Worm (Caenorhabditis elegans) whole organism, L4 larva: Measurements from ENCODE around the gene snr-5.

Source experiments
- F26F4.8 ChIP-seq: fragments of 200-800 bp; sonication (Bioruptor generic); conservative IDR thresholded peaks from 2 replicates; pipeline ENCODE4 v1.3.6; 2022; ENCODE audit warnings: missing genetic modification characterization, missing compliant biosample characterization
- F49E8.2 ChIP-seq: sonication (generic microtip); optimal IDR thresholded peaks from 2 replicates; lab custom pipeline; 2016; ENCODE audit warnings: missing compliant biosample characterization, mild to moderate bottlenecking, missing genetic modification characterization, borderline replicate concordance
- Y48G9A.11 ChIP-seq: fragments of 200-800 bp; sonication (Bioruptor generic); IDR thresholded peaks from 2 replicates; pipeline ENCODE4 v1.3.6; 2022; ENCODE audit warnings: missing genetic modification reagents, missing genetic modification characterization, missing compliant biosample characterization
- attf-4 ChIP-seq: sonication (generic microtip); optimal IDR thresholded peaks from 3 replicates; lab custom pipeline; 2017; ENCODE audit warnings: missing biosample characterization, missing genetic modification characterization
- ceh-44 ChIP-seq: fragments of 200-800 bp; sonication (Bioruptor generic); IDR thresholded peaks from 2 replicates; pipeline ENCODE4 v1.3.6; 2022; ENCODE audit warnings: missing genetic modification reagents, missing genetic modification characterization, missing compliant biosample characterization
- cey-2 ChIP-seq: sonication (generic microtip); optimal IDR thresholded peaks from 3 replicates; lab custom pipeline; 2017; ENCODE audit warnings: missing genetic modification characterization, mild to moderate bottlenecking, missing compliant biosample characterization, antibody characterized with exemption, borderline replicate concordance; ENCODE audit not compliant: insufficient read depth
- daf-12 ChIP-seq: fragments of 150-350 bp; optimal IDR thresholded peaks from 2 replicates; lab custom pipeline; 2014; ENCODE audit warnings: missing biosample characterization, missing genetic modification reagents, missing genetic modification characterization
- daf-8 ChIP-seq: fragments of 200-800 bp; sonication (Bioruptor generic); IDR thresholded peaks from 2 replicates; pipeline ENCODE4 v1.3.6; 2022; ENCODE audit warnings: missing genetic modification characterization, missing compliant biosample characterization
- dmd-6 ChIP-seq: fragments of 200-800 bp; sonication (Bioruptor generic); IDR thresholded peaks from 2 replicates; pipeline ENCODE4 v1.3.6; 2022; ENCODE audit warnings: missing genetic modification reagents, missing genetic modification characterization, missing compliant biosample characterization
- egl-27 ChIP-seq: sonication (generic microtip); optimal IDR thresholded peaks from 3 replicates; lab custom pipeline; 2017; ENCODE audit warnings: missing biosample characterization, missing genetic modification reagents, missing genetic modification characterization
- fkh-10 ChIP-seq: fragments of 150-350 bp; optimal IDR thresholded peaks from 2 replicates; lab custom pipeline; 2014; ENCODE audit warnings: missing biosample characterization, missing genetic modification reagents, missing genetic modification characterization
- fos-1 ChIP-seq: fragments of 150-350 bp; optimal IDR thresholded peaks from 2 replicates; lab custom pipeline; 2014; ENCODE audit warnings: missing biosample characterization, missing genetic modification characterization
- gei-8 ChIP-seq: fragments of 200-800 bp; sonication (Bioruptor generic); optimal IDR thresholded peaks from 2 replicates; lab custom pipeline; 2018; ENCODE audit warnings: mild to moderate bottlenecking, missing genetic modification characterization, missing compliant biosample characterization
- hif-1 ChIP-seq, 2 experiments: sonication (generic microtip); optimal IDR thresholded peaks; 2 replicates each; lab custom pipeline; 2016 to 2017; ENCODE audit warnings: missing compliant biosample characterization in 2 of 2, missing genetic modification characterization in 2 of 2, missing genetic modification reagents in 2 of 2, missing genotype in 2 of 2, mild to moderate bottlenecking in 1 of 2
- hlh-30 ChIP-seq: sonication (generic microtip); optimal IDR thresholded peaks from 2 replicates; lab custom pipeline; 2017; ENCODE audit warnings: antibody characterized with exemption, mild to moderate bottlenecking, missing genetic modification characterization, missing compliant biosample characterization; ENCODE audit not compliant: insufficient read depth
- jun-1 ChIP-seq: fragments of 150-350 bp; optimal IDR thresholded peaks from 2 replicates; lab custom pipeline; 2014; ENCODE audit warnings: missing biosample characterization, missing genetic modification reagents, missing genetic modification characterization
- lin-15B ChIP-seq: fragments of 150-350 bp; sonication (generic microtip); optimal IDR thresholded peaks from 3 replicates; lab custom pipeline; 2014; ENCODE audit warnings: missing biosample characterization, missing genetic modification characterization
- lin-38 ChIP-seq: fragments of 200-800 bp; sonication (Bioruptor generic); IDR thresholded peaks from 2 replicates; pipeline ENCODE4 v1.3.6; 2022; ENCODE audit warnings: missing genetic modification reagents, missing genetic modification characterization, missing compliant biosample characterization
- lir-3 ChIP-seq: sonication (generic microtip); optimal IDR thresholded peaks from 2 replicates; lab custom pipeline; 2016; ENCODE audit warnings: mild to moderate bottlenecking, missing genetic modification characterization, missing compliant biosample characterization
- lsy-2 ChIP-seq, 2 experiments: fragments of 150-350 bp in 1 of 2; sonication (generic microtip) in 1 of 2; optimal IDR thresholded peaks; 2 replicates each; lab custom pipeline; 2014 to 2017; ENCODE audit warnings: missing biosample characterization in 2 of 2, missing genetic modification characterization in 2 of 2
- mdl-1 ChIP-seq, 2 experiments: fragments of 150-350 bp in 1 of 2; sonication (generic microtip) in 1 of 2; optimal IDR thresholded peaks; 2 replicates each; lab custom pipeline; 2014 to 2017; ENCODE audit warnings: missing biosample characterization in 2 of 2, missing genetic modification characterization in 2 of 2
- mdt-29 ChIP-seq: fragments of 200-800 bp; sonication (Bioruptor generic); IDR thresholded peaks from 2 replicates; pipeline ENCODE4 v1.3.6; 2022; ENCODE audit warnings: missing genetic modification reagents, missing genetic modification characterization, missing compliant biosample characterization
- mes-2 ChIP-seq: sonication (generic microtip); optimal IDR thresholded peaks from 2 replicates; lab custom pipeline; 2016; ENCODE audit warnings: missing genotype, mild to moderate bottlenecking, missing genetic modification characterization, missing compliant biosample characterization; ENCODE audit not compliant: poor library complexity, severe bottlenecking
- mxl-3 ChIP-seq: fragments of 200-800 bp; sonication (Bioruptor generic); optimal IDR thresholded peaks from 2 replicates; lab custom pipeline; 2018; ENCODE audit warnings: mild to moderate bottlenecking, missing genetic modification characterization, missing compliant biosample characterization
- nhr-102 ChIP-seq: sonication (generic microtip); optimal IDR thresholded peaks from 2 replicates; lab custom pipeline; 2016; ENCODE audit warnings: mild to moderate bottlenecking, missing genetic modification characterization, moderate library complexity, missing compliant biosample characterization
- nhr-28 ChIP-seq: fragments of 150-350 bp; optimal IDR thresholded peaks from 2 replicates; lab custom pipeline; 2014; ENCODE audit warnings: missing biosample characterization, missing genetic modification characterization
- nhr-48 ChIP-seq: sonication (generic microtip); optimal IDR thresholded peaks from 2 replicates; lab custom pipeline; 2016; ENCODE audit warnings: mild to moderate bottlenecking, missing genetic modification characterization, missing compliant biosample characterization
- nhr-6 ChIP-seq: fragments of 150-350 bp; optimal IDR thresholded peaks from 2 replicates; lab custom pipeline; 2014; ENCODE audit warnings: missing biosample characterization, missing genetic modification characterization
- nhr-77 ChIP-seq: fragments of 150-350 bp; optimal IDR thresholded peaks from 2 replicates; lab custom pipeline; 2014; ENCODE audit warnings: missing biosample characterization, missing genetic modification characterization
- saeg-2 ChIP-seq: fragments of 200-800 bp; sonication (Bioruptor generic); IDR thresholded peaks from 2 replicates; pipeline ENCODE4 v1.3.6; 2022; ENCODE audit warnings: missing genetic modification reagents, missing genetic modification characterization, missing compliant biosample characterization
- spr-1 ChIP-seq: sonication (generic microtip); optimal IDR thresholded peaks from 2 replicates; lab custom pipeline; 2016; ENCODE audit warnings: mild to moderate bottlenecking, missing genetic modification characterization, missing compliant biosample characterization
- unc-130 ChIP-seq: sonication (generic microtip); optimal IDR thresholded peaks from 2 replicates; lab custom pipeline; 2016; ENCODE audit warnings: missing genetic modification reagents, missing genetic modification characterization, missing compliant biosample characterization
- unc-62 ChIP-seq, 3 experiments: fragments of 150-350 bp in 1 of 3; sonication (generic microtip); optimal IDR thresholded peaks in 2 of 3; peaks in 1 of 3; 1 replicate in 1 of 3; 2 replicates in 2 of 3; lab custom pipeline; 2014 to 2017; ENCODE audit warnings: missing biosample characterization in 3 of 3, missing genetic modification characterization in 3 of 3, missing genetic modification reagents in 3 of 3, missing genotype in 1 of 3
- vab-7 ChIP-seq: fragments of 200-800 bp; sonication (Bioruptor generic); IDR thresholded peaks from 2 replicates; pipeline ENCODE4 v1.3.6; 2022; ENCODE audit warnings: missing genetic modification reagents, missing genetic modification characterization, missing compliant biosample characterization
- zag-1 ChIP-seq: fragments of 150-350 bp; optimal IDR thresholded peaks from 2 replicates; lab custom pipeline; 2014; ENCODE audit warnings: missing biosample characterization, missing genetic modification characterization
- zfp-2 ChIP-seq: sonication (generic microtip); optimal IDR thresholded peaks from 2 replicates; lab custom pipeline; 2016; ENCODE audit warnings: mild to moderate bottlenecking, missing genetic modification characterization, missing compliant biosample characterization
- zip-11 ChIP-seq: fragments of 200-800 bp; sonication (Bioruptor generic); IDR thresholded peaks from 2 replicates; pipeline ENCODE4 v1.3.6; 2022; ENCODE audit warnings: missing genetic modification characterization, missing compliant biosample characterization

snr-5 gene

DNA sequence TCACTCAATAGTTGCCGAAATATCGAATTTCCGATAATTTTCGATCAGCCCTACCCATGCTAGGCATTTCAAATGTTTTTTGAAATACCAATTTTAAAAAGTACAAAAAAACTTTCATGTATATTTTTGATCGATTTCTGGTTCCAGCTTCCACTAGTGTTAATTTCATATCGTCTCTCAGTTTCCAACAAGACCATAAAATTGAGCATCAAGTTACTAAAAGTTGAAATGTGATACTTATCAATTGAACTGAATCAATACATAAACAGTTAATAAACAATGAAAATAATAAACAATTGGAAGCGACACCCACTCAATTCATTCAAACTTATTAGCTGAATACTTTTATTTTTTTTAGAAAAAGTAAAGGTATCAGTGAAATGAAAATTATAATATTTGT, 4.3 kb downstream of the snr-5 start, which contains the start of gene cup-4:
TSS of gene cup-4 (plus strand) at position 301 of the 400 bp plus-strand sequence.
- TF ChIP-seq lir-3 = no peak
- TF ChIP-seq mdt-29 (GFP tag; lab: Robert Waterston, UW) = no peak
- no peak for TF ChIP-seq zfp-2 (tag; lab: Kevin White, UChicago)
- TF ChIP-seq nhr-102 = no peak
- TF ChIP-seq nhr-48 (tag; lab: Kevin White, UChicago) = no peak

DNA sequence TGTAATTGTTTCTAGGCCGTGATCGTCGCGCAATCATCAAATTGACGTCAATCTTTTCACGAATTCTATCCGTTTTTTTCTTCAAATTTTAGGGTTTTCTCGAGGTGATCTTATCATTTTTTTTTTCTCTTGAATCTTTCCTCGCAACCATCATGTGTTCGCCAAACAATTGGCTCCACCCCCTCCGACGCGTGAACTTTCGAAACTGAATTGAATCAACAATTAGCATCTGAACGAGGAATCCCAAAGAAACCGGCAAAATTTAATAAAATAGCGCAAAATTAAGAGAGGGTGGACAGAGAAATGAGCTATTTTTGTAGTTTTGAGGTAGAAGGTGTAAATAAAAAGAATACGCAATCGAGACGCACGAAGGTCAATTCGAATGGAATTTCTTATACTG, 10.9 kb downstream of the snr-5 start:
- TF ChIP-seq F49E8.2 (tag; lab: Kevin White, UChicago) (no peak), unc-130 (no peak), nhr-28 (tag; lab: Kevin White, UChicago) (peak; percentile 48), mxl-3 (GFP tag; lab: Kevin White, UChicago) (no peak), mdl-1 (tag; optimal IDR thresholded peaks at IDR 0.05; lab: Kevin White, UChicago) (peak in 1 of 2 experiments; percentile 23), hlh-30 (tag; lab: Kevin White, UChicago) (peak; percentile 24), vab-7 (GFP tag; lab: Robert Waterston, UW) (no peak), ceh-44 (GFP tag; lab: Robert Waterston, UW) (no peak), cey-2 (tag; lab: Kevin White, UChicago) (no peak), zip-11 (no peak), nhr-6 (tag; lab: Kevin White, UChicago) (no peak), unc-62 (GFP tag; optimal IDR thresholded peaks at IDR 0.05 in 1 of 2; lab: Kevin White, UChicago) (peak in 1 of 2 experiments; percentile 56), unc-62 (tag; optimal IDR thresholded peaks at IDR 0.05; lab: Kevin White, UChicago) (no peak), attf-4 (tag; lab: Kevin White, UChicago) (no peak), mes-2 (tag; lab: Kevin White, UChicago) (no peak), lsy-2 (tag; optimal IDR thresholded peaks at IDR 0.05; lab: Kevin White, UChicago) (no peak), dmd-6 (GFP tag; lab: Robert Waterston, UW) (no peak)

- no peak for TF ChIP-seq fos-1 (tag; lab: Kevin White, UChicago)
- TF ChIP-seq F26F4.8 (GFP tag; lab: Robert Waterston, UW) = no peak
- TF ChIP-seq Y48G9A.11 (GFP tag; lab: Robert Waterston, UW) = no peak
- no peak for TF ChIP-seq saeg-2 (GFP tag; lab: Robert Waterston, UW)
- TF ChIP-seq lin-15B (tag; lab: Kevin White, UChicago) = no peak
- no peak for TF ChIP-seq spr-1 (tag; lab: Kevin White, UChicago)
- TF ChIP-seq gei-8 (GFP tag; lab: Kevin White, UChicago) = no peak
- TF ChIP-seq egl-27 (tag; lab: Kevin White, UChicago) = no peak
- TF ChIP-seq lin-38 (GFP tag; lab: Robert Waterston, UW) = no peak
- no peak for TF ChIP-seq nhr-77 (tag; lab: Kevin White, UChicago)
- TF ChIP-seq fkh-10 (GFP tag; lab: Kevin White, UChicago) = no peak
- no peak for TF ChIP-seq zag-1 (tag; lab: Kevin White, UChicago)
- no peak for TF ChIP-seq daf-12 (tag; lab: Kevin White, UChicago)
- TF ChIP-seq hif-1 (tag; optimal IDR thresholded peaks at IDR 0.05; lab: Kevin White, UChicago) = no peak
- no peak for TF ChIP-seq dmd-6 (GFP tag; lab: Robert Waterston, UW)
- no peak for TF ChIP-seq attf-4 (tag; lab: Kevin White, UChicago)
- no peak for TF ChIP-seq unc-62 (GFP tag; optimal IDR thresholded peaks at IDR 0.05 in 1 of 2; lab: Kevin White, UChicago)
- TF ChIP-seq unc-62 (tag; optimal IDR thresholded peaks at IDR 0.05; lab: Kevin White, UChicago) = no peak
- no peak for TF ChIP-seq jun-1 (tag; lab: Kevin White, UChicago)
- TF ChIP-seq F49E8.2 (tag; lab: Kevin White, UChicago) = no peak
- TF ChIP-seq daf-8 (GFP tag; lab: Robert Waterston, UW) = no peak
Measured at ce11 chrIII:7873481-7873880, 11.6 kb downstream of the snr-5 start, which contains the start of gene tyr-1. tyr-1 (plus strand) TSS chrIII:7873781.
